Fruit fly (Drosophila melanogaster) whole organism, embryonic: ENCODE measurements around the gene CG17768.
A peak's percentile ranks its signal among the peaks of the same experiment; 100 is the strongest.

ENCODE experiments used
- Asciz ChIP-seq: fragments of 200-800 bp; sonication (Bioruptor generic); optimal IDR thresholded peaks from 2 replicates; lab custom pipeline; 2017; ENCODE audit warnings: missing biosample characterization, mild to moderate bottlenecking, missing genetic modification characterization, missing genetic modification reagents
- Atf6 ChIP-seq: fragments of 200-800 bp; sonication (Bioruptor generic); IDR thresholded peaks from 2 replicates; pipeline ENCODE4 v1.3.6; 2022; ENCODE audit warnings: missing biosample characterization, missing genetic modification characterization
- CG10274 ChIP-seq: fragments of 200-800 bp; sonication (Bioruptor generic); optimal IDR thresholded peaks from 3 replicates; lab custom pipeline; 2017; ENCODE audit warnings: missing biosample characterization, mild to moderate bottlenecking, missing genetic modification characterization
- CG10366 ChIP-seq: fragments of 200-800 bp; sonication (Bioruptor generic); IDR thresholded peaks from 2 replicates; pipeline ENCODE4 v1.3.6; 2022; ENCODE audit warnings: missing biosample characterization, missing genetic modification characterization
- CG10431 ChIP-seq: fragments of 200-800 bp; sonication (Bioruptor generic); optimal IDR thresholded peaks from 3 replicates; lab custom pipeline; 2018; ENCODE audit warnings: missing biosample characterization, mild to moderate bottlenecking, missing genetic modification characterization
- CG11085 ChIP-seq: fragments of 200-800 bp; sonication (Bioruptor generic); IDR thresholded peaks from 2 replicates; pipeline ENCODE4 v1.3.6; 2022; ENCODE audit warnings: missing biosample characterization, missing genetic modification characterization
- CG12155 ChIP-seq: fragments of 200-800 bp; sonication (Bioruptor generic); optimal IDR thresholded peaks from 3 replicates; lab custom pipeline; 2016; ENCODE audit warnings: missing biosample characterization, missing genetic modification characterization
- CG12769 ChIP-seq: fragments of 200-800 bp; sonication (Bioruptor generic); optimal IDR thresholded peaks from 2 replicates; lab custom pipeline; 2019; ENCODE audit warnings: missing biosample characterization, mild to moderate bottlenecking, missing genetic modification characterization, moderate library complexity
- CG17359 ChIP-seq: fragments of 200-800 bp; sonication (Bioruptor generic); optimal IDR thresholded peaks from 3 replicates; lab custom pipeline; 2018; ENCODE audit warnings: missing biosample characterization, mild to moderate bottlenecking, missing genetic modification characterization, moderate library complexity
- CG18011 ChIP-seq: fragments of 200-800 bp; sonication (Bioruptor generic); optimal IDR thresholded peaks from 2 replicates; lab custom pipeline; 2017; ENCODE audit warnings: missing biosample characterization, missing genetic modification characterization, mild to moderate bottlenecking, moderate library complexity, missing genotype
- CG2116 ChIP-seq: fragments of 200-800 bp; sonication (Bioruptor generic); optimal IDR thresholded peaks from 3 replicates; lab custom pipeline; 2018; ENCODE audit warnings: missing biosample characterization, mild to moderate bottlenecking, missing genetic modification characterization
- CG30020 ChIP-seq: fragments of 200-800 bp; optimal IDR thresholded peaks from 2 replicates; lab custom pipeline; 2019; ENCODE audit warnings: missing biosample characterization, mild to moderate bottlenecking, missing genetic modification characterization, moderate library complexity
- CG32532 ChIP-seq: fragments of 200-800 bp; sonication (Bioruptor generic); IDR thresholded peaks from 2 replicates; pipeline ENCODE4 v1.3.6; 2022; ENCODE audit warnings: missing biosample characterization, missing genetic modification characterization
- CG3847 ChIP-seq: fragments of 200-800 bp; sonication (Bioruptor generic); IDR thresholded peaks from 2 replicates; pipeline ENCODE4 v1.3.6; 2022; ENCODE audit warnings: missing biosample characterization, missing genetic modification characterization
- CG6765 ChIP-seq: fragments of 200-800 bp; sonication (Bioruptor generic); optimal IDR thresholded peaks from 3 replicates; lab custom pipeline; 2017; ENCODE audit warnings: missing biosample characterization, mild to moderate bottlenecking, missing genetic modification characterization
- CG7745 ChIP-seq: fragments of 200-800 bp; sonication (Bioruptor generic); optimal IDR thresholded peaks from 2 replicates; lab custom pipeline; 2018; ENCODE audit warnings: missing biosample characterization, mild to moderate bottlenecking, missing genetic modification characterization, moderate library complexity
- CG9215 ChIP-seq: fragments of 200-800 bp; sonication (Bioruptor generic); IDR thresholded peaks from 2 replicates; pipeline ENCODE4 v1.3.6; 2022; ENCODE audit warnings: missing biosample characterization, missing genetic modification characterization
- Camta ChIP-seq: fragments of 200-800 bp; sonication (Bioruptor generic); optimal IDR thresholded peaks from 2 replicates; lab custom pipeline; 2016; ENCODE audit warnings: missing biosample characterization, missing genetic modification characterization
- D19A ChIP-seq: fragments of 200-800 bp; optimal IDR thresholded peaks from 3 replicates; lab custom pipeline; 2019; ENCODE audit warnings: missing biosample characterization, mild to moderate bottlenecking, missing genetic modification characterization, moderate library complexity
- Doc3 ChIP-seq: fragments of 200-800 bp; sonication (Bioruptor generic); IDR thresholded peaks from 3 replicates; pipeline ENCODE4 v1.3.6; 2022; ENCODE audit warnings: missing biosample characterization, missing genetic modification characterization; ENCODE audit not compliant: partially characterized antibody
- Ets97D ChIP-seq: fragments of 200-800 bp; sonication (Bioruptor generic); optimal IDR thresholded peaks from 3 replicates; lab custom pipeline; 2016; ENCODE audit warnings: missing biosample characterization, missing genetic modification characterization
- Fer2 ChIP-seq: fragments of 200-800 bp; sonication (Bioruptor generic); optimal IDR thresholded peaks from 2 replicates; lab custom pipeline; 2018; ENCODE audit warnings: missing biosample characterization, mild to moderate bottlenecking, missing genetic modification characterization, moderate library complexity
- Gug ChIP-seq: fragments of 200-800 bp; sonication (Bioruptor generic); IDR thresholded peaks from 4 replicates; pipeline ENCODE4 v1.3.6; 2022; ENCODE audit warnings: missing biosample characterization, missing genetic modification characterization
- HmgD ChIP-seq: fragments of 200-800 bp; sonication (Bioruptor generic); optimal IDR thresholded peaks from 3 replicates; lab custom pipeline; 2016; ENCODE audit warnings: missing biosample characterization, missing genetic modification characterization
- Myb ChIP-seq: fragments of 200-800 bp; sonication (Bioruptor generic); optimal IDR thresholded peaks from 2 replicates; lab custom pipeline; 2016; ENCODE audit warnings: missing biosample characterization, missing genetic modification characterization
- NFAT ChIP-seq: fragments of 200-800 bp; sonication (Bioruptor generic); IDR thresholded peaks from 2 replicates; pipeline ENCODE4 v1.3.6; 2022; ENCODE audit warnings: missing biosample characterization, missing genetic modification characterization
- Oaz ChIP-seq: fragments of 200-800 bp; sonication (Bioruptor generic); IDR thresholded peaks from 2 replicates; pipeline ENCODE4 v1.3.6; 2022; ENCODE audit warnings: missing biosample characterization, missing genetic modification characterization
- Pdp1 ChIP-seq, 2 experiments: fragments of 200-800 bp; sonication (Bioruptor generic); optimal IDR thresholded peaks; 3 replicates each; lab custom pipeline; 2016; ENCODE audit warnings: missing biosample characterization in 2 of 2, missing genetic modification characterization in 2 of 2, mild to moderate bottlenecking in 1 of 2, moderate library complexity in 1 of 2
- Sox100B ChIP-seq: fragments of 200-800 bp; sonication (Bioruptor generic); optimal IDR thresholded peaks from 3 replicates; lab custom pipeline; 2018; ENCODE audit warnings: missing biosample characterization, mild to moderate bottlenecking, missing genetic modification characterization
- Spps ChIP-seq: fragments of 200-800 bp; sonication (Bioruptor generic); optimal IDR thresholded peaks from 2 replicates; lab custom pipeline; 2018; ENCODE audit warnings: missing biosample characterization, mild to moderate bottlenecking, missing genetic modification characterization
- Sry-β ChIP-seq: fragments of 200-800 bp; sonication (Bioruptor generic); optimal IDR thresholded peaks from 2 replicates; lab custom pipeline; 2018; ENCODE audit warnings: missing biosample characterization, mild to moderate bottlenecking, missing genetic modification characterization, moderate library complexity
- Xrp1 ChIP-seq: fragments of 200-800 bp; sonication (Bioruptor generic); IDR thresholded peaks from 2 replicates; pipeline ENCODE4 v1.3.6; 2022; ENCODE audit warnings: missing biosample characterization, missing genetic modification characterization
- al ChIP-seq: fragments of 200-800 bp; sonication (Bioruptor generic); IDR thresholded peaks from 2 replicates; pipeline ENCODE4 v1.3.6; 2022; ENCODE audit warnings: missing biosample characterization, missing genetic modification characterization
- az2 ChIP-seq: fragments of 200-800 bp; sonication (Bioruptor generic); optimal IDR thresholded peaks from 3 replicates; lab custom pipeline; 2016; ENCODE audit warnings: missing biosample characterization, missing genetic modification characterization
- cwo ChIP-seq: fragments of 200-800 bp; sonication (Bioruptor generic); optimal IDR thresholded peaks from 3 replicates; lab custom pipeline; 2017; ENCODE audit warnings: missing biosample characterization, missing genetic modification characterization, mild to moderate bottlenecking, moderate library complexity, missing genetic modification reagents
- disco-r ChIP-seq: fragments of 200-800 bp; sonication (Bioruptor generic); optimal IDR thresholded peaks from 2 replicates; lab custom pipeline; 2016; ENCODE audit warnings: missing biosample characterization, missing genetic modification characterization
- dmrt99B ChIP-seq: fragments of 200-800 bp; sonication (Bioruptor generic); optimal IDR thresholded peaks from 2 replicates; lab custom pipeline; 2018; ENCODE audit warnings: missing biosample characterization, mild to moderate bottlenecking, missing genetic modification characterization, moderate library complexity
- gem ChIP-seq: fragments of 200-800 bp; sonication (Bioruptor generic); optimal IDR thresholded peaks from 2 replicates; lab custom pipeline; 2019; ENCODE audit warnings: missing biosample characterization, mild to moderate bottlenecking, missing genetic modification characterization, moderate library complexity
- gsb-n ChIP-seq: fragments of 200-800 bp; sonication (Bioruptor generic); optimal IDR thresholded peaks from 3 replicates; lab custom pipeline; 2018; ENCODE audit warnings: missing biosample characterization, mild to moderate bottlenecking, missing genetic modification characterization
- insv ChIP-seq, 2 experiments: fragments of 200-800 bp; sonication (Bioruptor generic); optimal IDR thresholded peaks; 3 replicates each; lab custom pipeline; 2016 to 2018; ENCODE audit warnings: missing biosample characterization in 2 of 2, missing genetic modification characterization in 2 of 2
- lov ChIP-seq, 2 experiments: fragments of 200-800 bp in 1 of 2; fragments of >200 bp in 1 of 2; sonication (Bioruptor generic) in 1 of 2; IDR thresholded peaks in 1 of 2; optimal IDR thresholded peaks in 1 of 2; 2 replicates in 1 of 2; 3 replicates in 1 of 2; pipeline versions ENCODE4 v1.3.6 to Lab custom; 2017 to 2022; ENCODE audit warnings: missing biosample characterization in 1 of 2, missing genetic modification characterization in 1 of 2
- mirr ChIP-seq: fragments of 200-800 bp; sonication (Bioruptor generic); optimal IDR thresholded peaks from 3 replicates; lab custom pipeline; 2018; ENCODE audit warnings: missing biosample characterization, mild to moderate bottlenecking, missing genetic modification characterization
- nmo ChIP-seq: fragments of 200-800 bp; sonication (Bioruptor generic); optimal IDR thresholded peaks from 2 replicates; lab custom pipeline; 2018; ENCODE audit warnings: missing biosample characterization, mild to moderate bottlenecking, missing genetic modification characterization, moderate library complexity
- nom ChIP-seq: fragments of 200-800 bp; sonication (Bioruptor generic); optimal IDR thresholded peaks from 2 replicates; lab custom pipeline; 2017; ENCODE audit warnings: missing biosample characterization, missing genetic modification characterization, mild to moderate bottlenecking, moderate library complexity, missing genetic modification reagents
- pb ChIP-seq: fragments of 200-800 bp; sonication (Bioruptor generic); optimal IDR thresholded peaks from 3 replicates; lab custom pipeline; 2016; ENCODE audit warnings: missing biosample characterization, missing genetic modification characterization
- phol ChIP-seq: fragments of 200-800 bp; sonication (Bioruptor generic); optimal IDR thresholded peaks from 3 replicates; lab custom pipeline; 2018; ENCODE audit warnings: missing biosample characterization, mild to moderate bottlenecking, missing genetic modification characterization, moderate library complexity
- psq ChIP-seq: fragments of 200-800 bp; sonication (Bioruptor generic); optimal IDR thresholded peaks from 2 replicates; lab custom pipeline; 2017; ENCODE audit warnings: missing biosample characterization, missing genetic modification characterization
- slp2 ChIP-seq: fragments of 200-800 bp; sonication (Bioruptor generic); optimal IDR thresholded peaks from 2 replicates; lab custom pipeline; 2016; ENCODE audit warnings: missing biosample characterization, missing genetic modification characterization
- trh ChIP-seq: fragments of 200-800 bp; sonication (Bioruptor generic); optimal IDR thresholded peaks from 2 replicates; lab custom pipeline; 2016; ENCODE audit warnings: missing biosample characterization, missing genetic modification characterization

The CG17768 gene

dm6 chr2L:10408122-10408576, 3.1 kb upstream of the CG17768 start, which contains the start of the genes Ip259 and RpS27A (continued):
- TF ChIP-seq Spps (tag; lab: Kevin White, UChicago), result peak; percentile 21
- no peak; the same call in 1 of the 2 replicates for TF ChIP-seq CG10366 (GFP tag; lab: Robert Waterston, UW)
- peak; percentile 70 for TF ChIP-seq Asciz (GFP tag; lab: Kevin White, UChicago)
- peak; percentile 55 for TF ChIP-seq CG18011 (GFP tag; lab: Kevin White, UChicago)
- TF ChIP-seq CG30020 (tag; lab: Kevin White, UChicago), result peak; percentile 99
- no peak for TF ChIP-seq Xrp1 (GFP tag; lab: Robert Waterston, UW)
- TF ChIP-seq Atf6 (GFP tag; lab: Robert Waterston, UW), result peak; percentile 66
- peak; percentile 71 for TF ChIP-seq pb (GFP tag; lab: Kevin White, UChicago)
- TF ChIP-seq NFAT, result no peak; the same call in 1 of the 2 replicates
- TF ChIP-seq Pdp1 (GFP tag; optimal IDR thresholded peaks at IDR 0.05; lab: Kevin White, UChicago), result peak; percentile 32 to 46
- peak; percentile 75 for TF ChIP-seq CG11085 (GFP tag; lab: Robert Waterston, UW)
- peak; percentile 79 for TF ChIP-seq mirr (GFP tag; lab: Kevin White, UChicago)
- peak; percentile 43 for TF ChIP-seq disco-r
- peak; percentile 56 for TF ChIP-seq al (GFP tag; lab: Robert Waterston, UW)
- TF ChIP-seq CG32532 (GFP tag; lab: Robert Waterston, UW), result peak; percentile 83
- peak; percentile 67 for TF ChIP-seq gsb-n (tag; lab: Kevin White, UChicago)
- TF ChIP-seq Ets97D (GFP tag; lab: Kevin White, UChicago), result peak; percentile 99
- TF ChIP-seq phol (tag; lab: Kevin White, UChicago), result peak; percentile 85
- TF ChIP-seq psq (GFP tag; lab: Kevin White, UChicago), result peak; percentile 27
- TF ChIP-seq CG12155, result peak; percentile 33
- TF ChIP-seq CG12769 (tag; lab: Kevin White, UChicago), result no peak
- peak; percentile 98 for TF ChIP-seq CG2116 (GFP tag; lab: Kevin White, UChicago)
- TF ChIP-seq Fer2 (tag; lab: Kevin White, UChicago), result peak; percentile 62
- peak; percentile 83 for TF ChIP-seq slp2
- TF ChIP-seq lov (optimal IDR thresholded peaks at IDR 0.05; lab: Kevin White, UChicago), result no peak
- peak; percentile 93 for TF ChIP-seq lov (GFP tag; IDR thresholded peaks at IDR 0.05; lab: Robert Waterston, UW)
- TF ChIP-seq CG3847 (GFP tag; lab: Robert Waterston, UW), result peak; percentile 78
- TF ChIP-seq cwo (GFP tag; lab: Kevin White, UChicago), result no peak
- peak in 1 of 2 experiments; percentile 62 for TF ChIP-seq insv (GFP tag; optimal IDR thresholded peaks at IDR 0.05; lab: Kevin White, UChicago)
- peak; percentile 42 for TF ChIP-seq Myb (GFP tag; lab: Kevin White, UChicago)
- peak; percentile 53 for TF ChIP-seq Sry-β (GFP tag; lab: Kevin White, UChicago)
- peak; percentile 81 for TF ChIP-seq nmo (GFP tag; lab: Kevin White, UChicago)
- TF ChIP-seq trh (GFP tag; lab: Kevin White, UChicago), result peak; percentile 60
- TF ChIP-seq Doc3 (GFP tag; lab: Robert Waterston, UW), result no peak
- peak; percentile 35 for TF ChIP-seq HmgD (GFP tag; lab: Kevin White, UChicago)
- no peak for TF ChIP-seq gem (tag; lab: Kevin White, UChicago)
- no peak for TF ChIP-seq CG9215 (GFP tag; lab: Robert Waterston, UW)
- peak; percentile 55 for TF ChIP-seq az2 (GFP tag; lab: Kevin White, UChicago)
- peak; percentile 81 for TF ChIP-seq Camta (GFP tag; lab: Kevin White, UChicago)
- peak; percentile 45 for TF ChIP-seq D19A
- TF ChIP-seq CG6765 (GFP tag; lab: Kevin White, UChicago), result peak; percentile 86
- peak; percentile 83 for TF ChIP-seq nom (GFP tag; lab: Kevin White, UChicago)
- TF ChIP-seq dmrt99B, result no peak
- 0 out of 2 replicates have a peak, but pooled peaks have one; percentile 23 for TF ChIP-seq Oaz
- peak; percentile 66 for TF ChIP-seq Sox100B (GFP tag; lab: Kevin White, UChicago)
- TF ChIP-seq CG17359, result peak; percentile 75
- peak; percentile 63 for TF ChIP-seq CG10431 (GFP tag; lab: Kevin White, UChicago)
- no peak; the same call in 3 of the 4 replicates for TF ChIP-seq Gug
- no peak for TF ChIP-seq CG7745 (tag; lab: Kevin White, UChicago)
- peak; percentile 27 for TF ChIP-seq CG10274 (GFP tag; lab: Kevin White, UChicago)
